Fruit fly (Drosophila melanogaster) whole organism, embryonic: Measurements from ENCODE around the gene fred.

Source experiments
- Aef1 ChIP-seq: fragments of 200-800 bp; sonication (Bioruptor generic); IDR thresholded peaks from 3 replicates; pipeline ENCODE4 v1.3.6; 2022; ENCODE audit warnings: missing biosample characterization, missing genetic modification characterization
- B-H2 ChIP-seq: fragments of 200-800 bp; sonication (Bioruptor generic); optimal IDR thresholded peaks from 2 replicates; lab custom pipeline; 2018; ENCODE audit warnings: missing biosample characterization, mild to moderate bottlenecking, missing genetic modification characterization
- CG12155 ChIP-seq: fragments of 200-800 bp; sonication (Bioruptor generic); optimal IDR thresholded peaks from 3 replicates; lab custom pipeline; 2016; ENCODE audit warnings: missing biosample characterization, missing genetic modification characterization
- CG12659 ChIP-seq: fragments of 200-800 bp; sonication (Bioruptor generic); optimal IDR thresholded peaks from 3 replicates; lab custom pipeline; 2017; ENCODE audit warnings: mild to moderate bottlenecking, missing biosample characterization, missing genetic modification reagents, missing genetic modification characterization
- CG17912 ChIP-seq: fragments of 200-800 bp; sonication (Bioruptor generic); optimal IDR thresholded peaks from 2 replicates; lab custom pipeline; 2018; ENCODE audit warnings: missing biosample characterization, mild to moderate bottlenecking, missing genetic modification characterization
- CG1792 ChIP-seq: fragments of 200-800 bp; sonication (Bioruptor generic); optimal IDR thresholded peaks from 2 replicates; lab custom pipeline; 2016; ENCODE audit warnings: missing biosample characterization, missing genetic modification characterization
- CG5245 ChIP-seq: fragments of 200-800 bp; sonication (Bioruptor generic); optimal IDR thresholded peaks from 3 replicates; lab custom pipeline; 2016; ENCODE audit warnings: missing biosample characterization, missing genetic modification characterization
- Ravus ChIP-seq: fragments of 200-800 bp; sonication (Bioruptor generic); IDR thresholded peaks from 2 replicates; pipeline ENCODE4 v1.3.6; 2022; ENCODE audit warnings: missing biosample characterization, missing genetic modification characterization
- Sin3A ChIP-seq: fragments of >200 bp; optimal IDR thresholded peaks from 2 replicates; lab custom pipeline; 2018
- Six4 ChIP-seq: fragments of 200-800 bp; sonication (Bioruptor generic); optimal IDR thresholded peaks from 2 replicates; lab custom pipeline; 2016; ENCODE audit warnings: missing biosample characterization, missing genetic modification characterization
- repo ChIP-seq: fragments of 200-800 bp; sonication (Bioruptor generic); optimal IDR thresholded peaks from 2 replicates; lab custom pipeline; 2016; ENCODE audit warnings: missing biosample characterization, missing genetic modification characterization
- usp ChIP-seq: fragments of >200 bp; optimal IDR thresholded peaks from 2 replicates; lab custom pipeline; 2017; ENCODE audit warnings: missing biosample characterization, missing genetic modification characterization

- TF ChIP-seq Ravus (GFP tag; lab: Robert Waterston, UW) = no peak
- no peak for TF ChIP-seq Six4
- TF ChIP-seq CG5245 = no peak
- TF ChIP-seq B-H2 (GFP tag; lab: Kevin White, UChicago) = no peak
- no peak for TF ChIP-seq CG1792 (GFP tag; lab: Kevin White, UChicago)
- no peak for TF ChIP-seq CG12659 (GFP tag; lab: Kevin White, UChicago)
- TF ChIP-seq repo (GFP tag; lab: Kevin White, UChicago) = no peak
- no peak for TF ChIP-seq CG17912 (GFP tag; lab: Kevin White, UChicago)
- no peak for TF ChIP-seq usp (GFP tag; lab: Kevin White, UChicago)
- no peak for TF ChIP-seq Aef1 (GFP tag; lab: Robert Waterston, UW)
- no peak for TF ChIP-seq CG12155 (GFP tag; lab: Kevin White, UChicago)
- no peak for TF ChIP-seq Sin3A
Observed at dm6 chr2L:4031203-4032096, 39.9 kb upstream of the fred start, which contains the start of gene ed.
